Fruit fly (Drosophila melanogaster) ovary, adult (tissue): Measurements from ENCODE around the gene CG15572.
A peak's percentile ranks its signal among the peaks of the same experiment; 100 is the strongest.

Source experiments
- CG17801 ChIP-seq: fragments of 200-800 bp; optimal IDR thresholded peaks from 2 replicates; lab custom pipeline; 2019; ENCODE audit warnings: missing biosample characterization, mild to moderate bottlenecking, missing genetic modification characterization, moderate library complexity; ENCODE audit not compliant: partially characterized antibody

The CG15572 gene

dm6 chrX:4268401-4268800, at the start of gene CG15572:
TSS of gene CG15572 (plus strand) at chrX:4268701.
- no peak for TF ChIP-seq CG17801 (GFP tag; lab: Kevin White, UChicago)

dm6 chrX:4225020-4225419, 43.5 kb upstream of the CG15572 start:
- no peak for TF ChIP-seq CG17801 (GFP tag; lab: Kevin White, UChicago)

dm6 chrX:4240146-4240545, 28.4 kb upstream of the CG15572 start:
- peak; percentile 0 for TF ChIP-seq CG17801 (GFP tag; lab: Kevin White, UChicago)

- no peak for TF ChIP-seq CG17801 (GFP tag; lab: Kevin White, UChicago)
Measured at dm6 chrX:4242726-4243125, 25.8 kb upstream of the CG15572 start, which contains the start of gene Femcoat. TSS of gene Femcoat (minus strand) at chrX:4242826.

- TF ChIP-seq CG17801 (GFP tag; lab: Kevin White, UChicago): no peak
Measured at dm6 chrX:4246039-4246438, 22.5 kb upstream of the CG15572 start, which contains the start of gene Muc4B. TSS of gene Muc4B (minus strand) at chrX:4246139.

dm6 chrX:4247013-4247412, 21.5 kb upstream of the CG15572 start, which contains the start of gene CG43134:
TSS of gene CG43134 (plus strand) at chrX:4247313.
- TF ChIP-seq CG17801 (GFP tag; lab: Kevin White, UChicago): no peak

dm6 chrX:4248077-4248476, 20.4 kb upstream of the CG15572 start, which contains the start of gene CG43135:
TSS of gene CG43135 (plus strand) at chrX:4248377.
- TF ChIP-seq CG17801 (GFP tag; lab: Kevin White, UChicago): no peak

- no peak for TF ChIP-seq CG17801 (GFP tag; lab: Kevin White, UChicago)
Measured at dm6 chrX:4252690-4253089, 15.8 kb upstream of the CG15572 start, which contains the start of gene CG15576. TSS of gene CG15576 (minus strand) at chrX:4252790.

dm6 chrX:4262661-4263060, 5.8 kb upstream of the CG15572 start:
- TF ChIP-seq CG17801 (GFP tag; lab: Kevin White, UChicago): no peak

dm6 chrX:4264319-4264718, 4.2 kb upstream of the CG15572 start:
- no peak for TF ChIP-seq CG17801 (GFP tag; lab: Kevin White, UChicago)

- no peak for TF ChIP-seq CG17801 (GFP tag; lab: Kevin White, UChicago)
Measured at dm6 chrX:4265327-4265726, 3.2 kb upstream of the CG15572 start.

- no peak for TF ChIP-seq CG17801 (GFP tag; lab: Kevin White, UChicago)
Measured at dm6 chrX:4265797-4266196, 2.7 kb upstream of the CG15572 start, which contains the start of gene CG12691. TSS of gene CG12691 (plus strand) at chrX:4266097.

dm6 chrX:4273499-4273898, 5.0 kb downstream of the CG15572 start:
- TF ChIP-seq CG17801 (GFP tag; lab: Kevin White, UChicago): no peak

- TF ChIP-seq CG17801 (GFP tag; lab: Kevin White, UChicago): no peak
Measured at dm6 chrX:4276900-4277299, 8.4 kb downstream of the CG15572 start, which contains the start of gene CG15577. TSS of gene CG15577 (minus strand) at chrX:4277000.

dm6 chrX:4277861-4278260, 9.4 kb downstream of the CG15572 start, which contains the start of gene CG15578:
TSS of gene CG15578 (minus strand) at chrX:4277961.
- no peak for TF ChIP-seq CG17801 (GFP tag; lab: Kevin White, UChicago)

- no peak for TF ChIP-seq CG17801 (GFP tag; lab: Kevin White, UChicago)
Measured at dm6 chrX:4280769-4281168, 12.3 kb downstream of the CG15572 start.
